Worm (Caenorhabditis elegans) whole organism, midembryonic: ENCODE data around the gene H01G02.3.
A peak's percentile ranks its signal among the peaks of the same experiment; 100 is the strongest.
"Not testable (repeated sequence)": the region's sequence is repeated elsewhere in the genome, so short reads cannot be mapped to it uniquely, and the experiment has no call there.

ENCODE experiments used
- T22C8.4 ChIP-seq: fragments of 200-800 bp; sonication (Bioruptor generic); IDR thresholded peaks from 2 replicates; pipeline ENCODE4 v1.3.6; 2022; ENCODE audit warnings: missing genetic modification characterization, missing compliant biosample characterization
- cog-1 ChIP-seq: sonication (generic microtip); optimal IDR thresholded peaks from 2 replicates; lab custom pipeline; 2016; ENCODE audit warnings: missing genetic modification characterization, missing compliant biosample characterization
- flt-1 ChIP-seq: fragments of 200-800 bp; sonication (Bioruptor generic); IDR thresholded peaks from 2 replicates; pipeline ENCODE4 v1.3.6; 2022; ENCODE audit warnings: missing genetic modification characterization, missing compliant biosample characterization
- klf-2 ChIP-seq: fragments of 200-800 bp; sonication (Bioruptor generic); conservative IDR thresholded peaks from 2 replicates; pipeline ENCODE4 v1.3.6; 2022; ENCODE audit warnings: missing genetic modification reagents, missing genetic modification characterization, missing compliant biosample characterization
- med-1 ChIP-seq: sonication (generic microtip); optimal IDR thresholded peaks from 2 replicates; lab custom pipeline; 2017; ENCODE audit warnings: missing genetic modification characterization, mild to moderate bottlenecking, missing compliant biosample characterization, antibody characterized with exemption, missing genetic modification reagents; ENCODE audit not compliant: insufficient read depth
- ref-1 ChIP-seq: fragments of 200-800 bp; sonication (Bioruptor generic); conservative IDR thresholded peaks from 2 replicates; pipeline ENCODE4 v1.3.6; 2022; ENCODE audit warnings: missing genetic modification reagents, missing genetic modification characterization, missing compliant biosample characterization
- tab-1 ChIP-seq: fragments of 200-800 bp; sonication (Bioruptor generic); IDR thresholded peaks from 2 replicates; pipeline ENCODE4 v1.3.6; 2022; ENCODE audit warnings: missing genetic modification characterization, missing compliant biosample characterization
- ztf-23 ChIP-seq: fragments of 200-800 bp; sonication (Bioruptor generic); IDR thresholded peaks from 2 replicates; pipeline ENCODE4 v1.3.6; 2022; ENCODE audit warnings: missing genetic modification reagents, missing genetic modification characterization, missing compliant biosample characterization
- ztf-29 ChIP-seq: fragments of 200-800 bp; sonication (Bioruptor generic); IDR thresholded peaks from 2 replicates; pipeline ENCODE4 v1.3.6; 2022; ENCODE audit warnings: missing genetic modification reagents, missing genetic modification characterization, missing compliant biosample characterization

The H01G02.3 gene

DNA sequence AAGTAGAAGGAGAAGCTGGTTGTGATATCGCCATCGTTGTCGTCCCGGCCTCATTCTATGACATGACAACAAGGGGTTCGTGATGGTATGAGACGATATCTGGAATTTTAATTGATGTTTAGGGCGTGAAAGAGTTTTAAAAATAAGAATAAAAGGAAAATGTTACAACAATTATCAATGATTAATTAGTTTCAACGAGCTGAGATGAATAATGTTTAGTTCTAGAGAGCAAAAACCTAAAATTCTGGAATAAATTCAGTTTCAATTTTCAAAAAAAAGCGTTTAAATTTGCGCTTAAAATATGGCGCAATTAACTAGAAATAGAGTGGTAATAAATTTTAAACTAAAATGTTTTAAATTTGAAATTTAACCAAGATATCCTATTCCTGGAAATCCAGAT lies at the start of gene H01G02.3:
Gene H01G02.3, minus strand, starts transcription at position 101 of the 400 bp plus-strand sequence.
- no peak for TF ChIP-seq flt-1 (GFP tag; lab: Robert Waterston, UW)
- no peak for TF ChIP-seq cog-1
- no peak for TF ChIP-seq T22C8.4 (GFP tag; lab: Robert Waterston, UW)
- TF ChIP-seq med-1: no peak
- no peak for TF ChIP-seq tab-1 (GFP tag; lab: Robert Waterston, UW)

ce11 chrIV:11842121-11842520 lies 49.7 kb upstream of the H01G02.3 start, which contains the start of gene F38H4.3:
F38H4.3 (plus strand) TSS chrIV:11842421.
- TF ChIP-seq med-1 (no peak), ztf-23 (GFP tag; lab: Robert Waterston, UW) (no peak), ref-1 (GFP tag; lab: Robert Waterston, UW) (no peak), klf-2 (GFP tag; lab: Robert Waterston, UW) (no peak), cog-1 (no peak), ztf-29 (GFP tag; lab: Robert Waterston, UW) (no peak), flt-1 (GFP tag; lab: Robert Waterston, UW) (no peak), T22C8.4 (GFP tag; lab: Robert Waterston, UW) (no peak), tab-1 (GFP tag; lab: Robert Waterston, UW) (no peak)

ce11 chrIV:11838657-11839056 lies 46.3 kb upstream of the H01G02.3 start, which contains the start of gene fbxb-3:
fbxb-3 (plus strand) TSS chrIV:11838957.
- no peak for TF ChIP-seq cog-1
- TF ChIP-seq tab-1 (GFP tag; lab: Robert Waterston, UW): no peak
- TF ChIP-seq med-1: no peak
- no peak for TF ChIP-seq ztf-23 (GFP tag; lab: Robert Waterston, UW)
- no peak for TF ChIP-seq klf-2 (GFP tag; lab: Robert Waterston, UW)
- TF ChIP-seq flt-1 (GFP tag; lab: Robert Waterston, UW): no peak
- TF ChIP-seq ref-1 (GFP tag; lab: Robert Waterston, UW): no peak
- no peak for TF ChIP-seq T22C8.4 (GFP tag; lab: Robert Waterston, UW)
- no peak for TF ChIP-seq ztf-29 (GFP tag; lab: Robert Waterston, UW)

DNA sequence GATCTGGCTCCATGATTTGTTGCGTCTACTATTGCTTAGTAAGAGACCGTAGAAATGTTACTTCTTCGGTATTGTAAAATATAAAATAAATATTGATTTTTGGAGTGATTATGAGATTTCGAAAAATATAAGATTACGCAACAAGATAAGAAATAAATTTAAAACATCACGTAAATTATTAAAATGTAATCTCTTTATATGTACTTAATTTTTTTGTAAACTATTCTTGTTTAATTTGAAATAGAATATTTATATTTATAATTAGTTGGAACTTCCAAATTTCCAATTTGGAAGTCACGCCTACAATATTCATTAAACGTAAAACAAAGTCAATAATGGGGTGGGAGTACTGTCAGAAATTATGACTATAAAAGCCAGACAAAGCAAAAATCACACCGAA lies 41.1 kb upstream of the H01G02.3 start, which contains the start of gene M117.4:
Gene M117.4, minus strand, starts transcription at position 101 of the 400 bp plus-strand sequence.
- TF ChIP-seq flt-1 (GFP tag; lab: Robert Waterston, UW) (no peak), ztf-23 (GFP tag; lab: Robert Waterston, UW) (no peak), med-1 (no peak), tab-1 (GFP tag; lab: Robert Waterston, UW) (no peak), ref-1 (GFP tag; lab: Robert Waterston, UW) (no peak), cog-1 (no peak), klf-2 (GFP tag; lab: Robert Waterston, UW) (no peak), ztf-29 (GFP tag; lab: Robert Waterston, UW) (no peak), T22C8.4 (GFP tag; lab: Robert Waterston, UW) (no peak)

ce11 chrIV:11828012-11828411 lies 35.6 kb upstream of the H01G02.3 start, which contains the start of gene M117.6:
M117.6 (minus strand) TSS chrIV:11828112.
- not testable (repeated sequence) for TF ChIP-seq ztf-29, ztf-23, tab-1 (GFP tag; lab: Robert Waterston, UW)

- TF ChIP-seq ref-1 (GFP tag; lab: Robert Waterston, UW): no peak
Measured at ce11 chrIV:11822454-11822853, 30.1 kb upstream of the H01G02.3 start.

DNA sequence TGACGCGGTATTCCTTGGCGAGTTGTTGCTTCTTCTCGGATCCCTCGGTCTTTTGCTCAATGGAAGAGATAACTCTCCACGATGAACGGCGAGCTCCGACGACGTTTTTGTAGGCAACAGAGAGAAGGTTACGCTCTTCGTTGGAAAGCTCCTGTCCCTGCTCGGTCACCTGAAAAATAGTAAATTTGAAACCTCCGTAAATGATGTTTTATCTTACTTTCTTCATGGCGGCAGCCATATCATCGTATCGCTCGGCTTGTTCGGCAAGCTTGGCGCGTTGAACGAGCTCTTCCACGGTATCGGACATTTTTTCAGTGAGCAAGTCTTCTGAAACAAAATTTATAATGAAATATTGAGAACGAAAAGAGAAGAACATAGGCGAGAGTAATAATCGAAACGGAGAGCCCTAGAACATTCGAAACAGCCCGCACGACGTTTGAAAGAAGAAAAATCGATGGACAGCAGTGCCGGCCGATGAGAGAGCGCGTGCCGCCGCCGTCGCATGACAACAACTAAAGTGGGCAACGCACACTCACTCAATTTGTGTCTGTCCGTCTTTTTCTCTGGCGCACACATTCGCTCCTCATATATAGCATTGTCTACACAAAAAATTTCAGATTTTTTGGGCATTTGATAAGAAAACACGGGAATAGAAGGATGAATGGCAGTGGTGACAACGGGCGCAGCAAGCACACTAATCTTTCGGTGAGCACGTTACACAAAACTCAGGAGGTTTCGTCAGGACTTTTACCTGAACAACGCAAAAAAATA lies 29.4 kb upstream of the H01G02.3 start, which contains the start of the genes par-5 and M117.3:
Gene par-5, minus strand, starts transcription at position 334 of the 771 bp plus-strand sequence.
Gene M117.3, plus strand, starts transcription at position 616 of the 771 bp plus-strand sequence.
- TF ChIP-seq klf-2 (GFP tag; lab: Robert Waterston, UW) (no peak), cog-1 (peak; percentile 56), ztf-29 (GFP tag; lab: Robert Waterston, UW) (no peak), T22C8.4 (GFP tag; lab: Robert Waterston, UW) (peak; percentile 73), med-1 (no peak), ref-1 (GFP tag; lab: Robert Waterston, UW) (no peak), tab-1 (GFP tag; lab: Robert Waterston, UW) (no peak), flt-1 (GFP tag; lab: Robert Waterston, UW) (0 out of 2 replicates have a peak, but pooled peaks have one; percentile 11), ztf-23 (GFP tag; lab: Robert Waterston, UW) (no peak)

DNA sequence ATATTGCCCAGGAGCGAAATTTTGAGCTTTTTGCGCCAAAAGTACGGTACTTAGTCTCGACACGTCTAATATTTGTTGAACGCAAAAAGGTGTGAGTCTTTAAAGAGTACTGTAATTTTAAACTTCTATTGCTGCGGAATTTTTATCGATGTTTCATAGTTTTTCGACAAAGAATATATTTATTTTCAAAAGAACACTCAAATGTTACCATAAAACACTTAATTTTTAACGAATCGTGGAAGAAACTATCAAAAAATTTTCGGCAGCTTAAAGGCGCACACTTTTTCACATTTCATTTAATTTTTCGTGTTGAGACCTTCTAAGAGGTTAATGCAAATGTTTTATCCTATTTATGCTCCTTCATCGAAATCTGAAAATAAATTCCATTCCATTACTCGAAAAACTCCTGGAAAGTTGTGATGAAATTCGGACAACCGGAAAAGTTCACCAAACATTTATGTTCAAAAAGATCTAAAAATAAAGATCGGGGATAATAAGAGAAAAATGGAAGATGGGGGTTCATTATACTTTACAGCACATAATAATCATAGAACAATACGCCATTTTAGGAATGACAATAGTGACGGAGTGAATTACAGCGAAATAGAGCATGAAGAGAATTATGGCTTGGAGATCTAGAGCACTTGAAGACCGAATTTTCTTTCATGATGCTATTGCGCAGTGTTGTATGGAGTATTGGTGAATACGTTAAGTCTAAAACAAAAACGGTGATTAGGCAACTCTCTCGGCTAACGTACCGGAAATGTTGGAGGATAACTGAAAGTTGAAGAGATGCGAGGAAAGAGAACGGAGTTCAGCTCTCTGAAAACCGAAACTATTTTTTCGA lies 27.9 kb upstream of the H01G02.3 start:
- TF ChIP-seq cog-1: no peak
- TF ChIP-seq med-1: no peak
- no peak for TF ChIP-seq ztf-29 (GFP tag; lab: Robert Waterston, UW)
- no peak for TF ChIP-seq tab-1 (GFP tag; lab: Robert Waterston, UW)
- TF ChIP-seq T22C8.4 (GFP tag; lab: Robert Waterston, UW): no peak
- TF ChIP-seq flt-1 (GFP tag; lab: Robert Waterston, UW): no peak
- no peak for TF ChIP-seq klf-2 (GFP tag; lab: Robert Waterston, UW)
- TF ChIP-seq ref-1 (GFP tag; lab: Robert Waterston, UW): no peak
- TF ChIP-seq ztf-23 (GFP tag; lab: Robert Waterston, UW): no peak

ce11 chrIV:11813901-11814300 lies 21.5 kb upstream of the H01G02.3 start, which contains the start of gene M117.1:
M117.1 (plus strand) TSS chrIV:11814247.
- TF ChIP-seq ref-1 (GFP tag; lab: Robert Waterston, UW) (no peak), ztf-23 (GFP tag; lab: Robert Waterston, UW) (no peak), flt-1 (GFP tag; lab: Robert Waterston, UW) (no peak), med-1 (no peak), tab-1 (GFP tag; lab: Robert Waterston, UW) (no peak), ztf-29 (GFP tag; lab: Robert Waterston, UW) (no peak), cog-1 (no peak), klf-2 (GFP tag; lab: Robert Waterston, UW) (no peak), T22C8.4 (GFP tag; lab: Robert Waterston, UW) (no peak)
